Fruit fly (Drosophila melanogaster) whole organism, embryonic: ENCODE results near the gene SoxN.

Experiments used
- Ada2b ChIP-seq: fragments of 200-800 bp; sonication (Bioruptor generic); IDR thresholded peaks from 2 replicates; pipeline ENCODE4 v1.3.6; 2022; ENCODE audit warnings: missing biosample characterization, missing genetic modification characterization
- Aef1 ChIP-seq: fragments of 200-800 bp; sonication (Bioruptor generic); IDR thresholded peaks from 3 replicates; pipeline ENCODE4 v1.3.6; 2022; ENCODE audit warnings: missing biosample characterization, missing genetic modification characterization
- BtbVII ChIP-seq: fragments of 200-800 bp; sonication (Bioruptor generic); optimal IDR thresholded peaks from 3 replicates; lab custom pipeline; 2017; ENCODE audit warnings: missing biosample characterization, mild to moderate bottlenecking, missing genetic modification characterization
- CG12236 ChIP-seq: fragments of 200-800 bp; sonication (Bioruptor generic); optimal IDR thresholded peaks from 2 replicates; lab custom pipeline; 2016; ENCODE audit warnings: missing biosample characterization, missing genetic modification characterization
- CG1233 ChIP-seq: fragments of 200-800 bp; sonication (Bioruptor generic); optimal IDR thresholded peaks from 4 replicates; lab custom pipeline; 2018; ENCODE audit warnings: missing biosample characterization, mild to moderate bottlenecking, missing genetic modification characterization
- CG13296 ChIP-seq: fragments of 200-800 bp; sonication (Bioruptor generic); optimal IDR thresholded peaks from 3 replicates; lab custom pipeline; 2018; ENCODE audit warnings: missing biosample characterization, mild to moderate bottlenecking, missing genetic modification characterization
- CG13424 ChIP-seq: fragments of 200-800 bp; sonication (Bioruptor generic); optimal IDR thresholded peaks from 2 replicates; lab custom pipeline; 2019; ENCODE audit warnings: missing biosample characterization, mild to moderate bottlenecking, missing genetic modification characterization, moderate library complexity
- CG17912 ChIP-seq: fragments of 200-800 bp; sonication (Bioruptor generic); optimal IDR thresholded peaks from 2 replicates; lab custom pipeline; 2018; ENCODE audit warnings: missing biosample characterization, mild to moderate bottlenecking, missing genetic modification characterization
- CG1792 ChIP-seq: fragments of 200-800 bp; sonication (Bioruptor generic); optimal IDR thresholded peaks from 2 replicates; lab custom pipeline; 2016; ENCODE audit warnings: missing biosample characterization, missing genetic modification characterization
- CG18619 ChIP-seq: fragments of 200-800 bp; sonication (Bioruptor generic); optimal IDR thresholded peaks from 3 replicates; lab custom pipeline; 2017; ENCODE audit warnings: missing biosample characterization, mild to moderate bottlenecking, missing genetic modification characterization
- CG2120 ChIP-seq: fragments of 200-800 bp; sonication (Bioruptor generic); optimal IDR thresholded peaks from 3 replicates; lab custom pipeline; 2016; ENCODE audit warnings: missing biosample characterization, missing genetic modification characterization
- CG2712 ChIP-seq: fragments of 200-800 bp; optimal IDR thresholded peaks from 3 replicates; lab custom pipeline; 2019; ENCODE audit warnings: missing biosample characterization, mild to moderate bottlenecking, missing genetic modification characterization, moderate library complexity
- CG3065 ChIP-seq: fragments of 200-800 bp; sonication (Bioruptor generic); optimal IDR thresholded peaks from 2 replicates; lab custom pipeline; 2016; ENCODE audit warnings: missing biosample characterization, missing genetic modification characterization
- CG32767 ChIP-seq: fragments of 200-800 bp; sonication (Bioruptor generic); IDR thresholded peaks from 2 replicates; pipeline ENCODE4 v1.3.6; 2022; ENCODE audit warnings: missing biosample characterization, missing genetic modification characterization
- CG34422 ChIP-seq: fragments of 200-800 bp; sonication (Bioruptor generic); IDR thresholded peaks from 3 replicates; pipeline ENCODE4 v1.3.6; 2022; ENCODE audit warnings: missing biosample characterization, missing genetic modification characterization
- CG3995 ChIP-seq: fragments of 200-800 bp; sonication (Bioruptor generic); optimal IDR thresholded peaks from 3 replicates; lab custom pipeline; 2016; ENCODE audit warnings: missing biosample characterization, missing genetic modification characterization
- CG42726 ChIP-seq: fragments of 200-800 bp; sonication (Bioruptor generic); IDR thresholded peaks from 2 replicates; pipeline ENCODE4 v1.3.6; 2022; ENCODE audit warnings: missing biosample characterization, missing genetic modification characterization; ENCODE audit not compliant: partially characterized antibody
- CG6791 ChIP-seq: fragments of 200-800 bp; sonication (Bioruptor generic); IDR thresholded peaks from 3 replicates; pipeline ENCODE4 v1.3.6; 2022; ENCODE audit warnings: missing biosample characterization, missing genetic modification characterization; ENCODE audit not compliant: partially characterized antibody
- CG7963 ChIP-seq: fragments of 200-800 bp; sonication (Bioruptor generic); IDR thresholded peaks from 3 replicates; pipeline ENCODE4 v1.3.6; 2022; ENCODE audit warnings: missing biosample characterization, missing genetic modification characterization; ENCODE audit not compliant: partially characterized antibody
- CG8281 ChIP-seq: fragments of 200-800 bp; sonication (Bioruptor generic); optimal IDR thresholded peaks from 2 replicates; lab custom pipeline; 2018; ENCODE audit warnings: missing biosample characterization, mild to moderate bottlenecking, missing genetic modification characterization, moderate library complexity
- CG8388 ChIP-seq: fragments of 200-800 bp; sonication (Bioruptor generic); optimal IDR thresholded peaks from 2 replicates; lab custom pipeline; 2019; ENCODE audit warnings: missing biosample characterization, mild to moderate bottlenecking, missing genetic modification characterization, moderate library complexity
- CG8478 ChIP-seq: fragments of >200 bp; optimal IDR thresholded peaks from 2 replicates; lab custom pipeline; 2018
- CG8765 ChIP-seq: fragments of 200-800 bp; sonication (Bioruptor generic); IDR thresholded peaks from 2 replicates; pipeline ENCODE4 v1.3.6; 2022; ENCODE audit warnings: missing biosample characterization, missing genetic modification characterization
- CG9609 ChIP-seq: fragments of 200-800 bp; sonication (Bioruptor generic); optimal IDR thresholded peaks from 3 replicates; lab custom pipeline; 2016; ENCODE audit warnings: missing biosample characterization, missing genetic modification characterization
- CG9876 ChIP-seq: fragments of 200-800 bp; sonication (Bioruptor generic); optimal IDR thresholded peaks from 2 replicates; lab custom pipeline; 2016; ENCODE audit warnings: missing biosample characterization, missing genetic modification characterization
- Deaf1 ChIP-seq: fragments of 200-800 bp; optimal IDR thresholded peaks from 3 replicates; lab custom pipeline; 2019; ENCODE audit warnings: missing biosample characterization, mild to moderate bottlenecking, missing genetic modification characterization, moderate library complexity
- H15 ChIP-seq: fragments of 200-800 bp; sonication (Bioruptor generic); IDR thresholded peaks from 3 replicates; pipeline ENCODE4 v1.3.6; 2022; ENCODE audit warnings: missing biosample characterization, missing genetic modification characterization
- H2.0 ChIP-seq: fragments of 200-800 bp; sonication (Bioruptor generic); IDR thresholded peaks from 2 replicates; pipeline ENCODE4 v1.3.6; 2022; ENCODE audit warnings: missing biosample characterization, missing genetic modification characterization
- HHEX ChIP-seq: fragments of 200-800 bp; sonication (Bioruptor generic); optimal IDR thresholded peaks from 3 replicates; lab custom pipeline; 2017; ENCODE audit warnings: missing biosample characterization, mild to moderate bottlenecking, missing genetic modification characterization, missing genetic modification reagents
- Hey ChIP-seq: fragments of 200-800 bp; sonication (Bioruptor generic); optimal IDR thresholded peaks from 3 replicates; lab custom pipeline; 2018; ENCODE audit warnings: missing biosample characterization, mild to moderate bottlenecking, missing genetic modification characterization
- Neu2 ChIP-seq: fragments of 200-800 bp; sonication (Bioruptor generic); optimal IDR thresholded peaks from 3 replicates; lab custom pipeline; 2016; ENCODE audit warnings: missing biosample characterization, missing genetic modification characterization, borderline replicate concordance
- Nf-YA ChIP-seq: fragments of 200-800 bp; sonication (Bioruptor generic); IDR thresholded peaks from 2 replicates; pipeline ENCODE4 v1.3.6; 2022; ENCODE audit warnings: missing biosample characterization, missing genetic modification characterization
- ara ChIP-seq: fragments of 200-800 bp; sonication (Bioruptor generic); IDR thresholded peaks from 2 replicates; pipeline ENCODE4 v1.3.6; 2022; ENCODE audit warnings: missing biosample characterization, missing genetic modification characterization
- cas ChIP-seq: fragments of 200-800 bp; sonication (Bioruptor generic); IDR thresholded peaks from 2 replicates; pipeline ENCODE4 v1.3.6; 2022; ENCODE audit warnings: missing biosample characterization, missing genetic modification characterization
- chn ChIP-seq: fragments of 200-800 bp; sonication (Bioruptor generic); optimal IDR thresholded peaks from 2 replicates; lab custom pipeline; 2016; ENCODE audit warnings: missing biosample characterization, missing genetic modification characterization
- crol ChIP-seq: fragments of 200-800 bp; sonication (Bioruptor generic); IDR thresholded peaks from 2 replicates; pipeline ENCODE4 v1.3.6; 2022; ENCODE audit warnings: missing biosample characterization, missing genetic modification characterization
- dmrt11E ChIP-seq: fragments of 200-800 bp; sonication (Bioruptor generic); optimal IDR thresholded peaks from 3 replicates; lab custom pipeline; 2018; ENCODE audit warnings: missing biosample characterization, mild to moderate bottlenecking, missing genetic modification characterization, moderate library complexity
- fd102C ChIP-seq: fragments of 200-800 bp; sonication (Bioruptor generic); optimal IDR thresholded peaks from 2 replicates; lab custom pipeline; 2018; ENCODE audit warnings: missing biosample characterization, mild to moderate bottlenecking, missing genetic modification characterization, moderate library complexity
- gcm ChIP-seq: fragments of 200-800 bp; sonication (Bioruptor generic); optimal IDR thresholded peaks from 2 replicates; lab custom pipeline; 2019; ENCODE audit warnings: missing biosample characterization, mild to moderate bottlenecking, missing genetic modification characterization, moderate library complexity
- gsb-n ChIP-seq: fragments of 200-800 bp; sonication (Bioruptor generic); optimal IDR thresholded peaks from 3 replicates; lab custom pipeline; 2018; ENCODE audit warnings: missing biosample characterization, mild to moderate bottlenecking, missing genetic modification characterization
- ham ChIP-seq: fragments of 200-800 bp; sonication (Bioruptor generic); IDR thresholded peaks from 2 replicates; pipeline ENCODE4 v1.3.6; 2022; ENCODE audit warnings: missing biosample characterization, missing genetic modification characterization
- inv ChIP-seq: fragments of 200-800 bp; sonication (Bioruptor generic); IDR thresholded peaks from 2 replicates; pipeline ENCODE4 v1.3.6; 2022; ENCODE audit warnings: missing biosample characterization, missing genetic modification characterization; ENCODE audit not compliant: partially characterized antibody
- lilli ChIP-seq: fragments of 200-800 bp; sonication (Bioruptor generic); optimal IDR thresholded peaks from 3 replicates; lab custom pipeline; 2016; ENCODE audit warnings: missing biosample characterization, missing genetic modification characterization
- pita ChIP-seq: fragments of 200-800 bp; sonication (Bioruptor generic); optimal IDR thresholded peaks from 2 replicates; lab custom pipeline; 2017; ENCODE audit warnings: missing biosample characterization, mild to moderate bottlenecking, missing genetic modification characterization
- pnt ChIP-seq: fragments of 200-800 bp; sonication (Bioruptor generic); optimal IDR thresholded peaks from 3 replicates; lab custom pipeline; 2016; ENCODE audit warnings: missing biosample characterization, missing genetic modification characterization
- sens ChIP-seq: fragments of 200-800 bp; sonication (Bioruptor generic); peaks from one replicate; lab custom pipeline; 2016; ENCODE audit warnings: missing biosample characterization, missing genetic modification characterization
- sima ChIP-seq: fragments of 200-800 bp; sonication (Bioruptor generic); optimal IDR thresholded peaks from 2 replicates; lab custom pipeline; 2016; ENCODE audit warnings: missing biosample characterization, missing genetic modification characterization
- sna ChIP-seq: fragments of 200-800 bp; sonication (Bioruptor generic); IDR thresholded peaks from 2 replicates; pipeline ENCODE4 v1.3.6; 2022; ENCODE audit warnings: missing biosample characterization, missing genetic modification characterization; ENCODE audit not compliant: partially characterized antibody
- wdn ChIP-seq: fragments of 200-800 bp; sonication (Bioruptor generic); IDR thresholded peaks from 2 replicates; pipeline ENCODE4 v1.3.6; 2022; ENCODE audit warnings: missing biosample characterization, missing genetic modification characterization
- zen ChIP-seq: fragments of 200-800 bp; sonication (Bioruptor generic); optimal IDR thresholded peaks from 3 replicates; lab custom pipeline; 2018; ENCODE audit warnings: missing biosample characterization, mild to moderate bottlenecking, missing genetic modification characterization, moderate library complexity

The SoxN gene

DNA sequence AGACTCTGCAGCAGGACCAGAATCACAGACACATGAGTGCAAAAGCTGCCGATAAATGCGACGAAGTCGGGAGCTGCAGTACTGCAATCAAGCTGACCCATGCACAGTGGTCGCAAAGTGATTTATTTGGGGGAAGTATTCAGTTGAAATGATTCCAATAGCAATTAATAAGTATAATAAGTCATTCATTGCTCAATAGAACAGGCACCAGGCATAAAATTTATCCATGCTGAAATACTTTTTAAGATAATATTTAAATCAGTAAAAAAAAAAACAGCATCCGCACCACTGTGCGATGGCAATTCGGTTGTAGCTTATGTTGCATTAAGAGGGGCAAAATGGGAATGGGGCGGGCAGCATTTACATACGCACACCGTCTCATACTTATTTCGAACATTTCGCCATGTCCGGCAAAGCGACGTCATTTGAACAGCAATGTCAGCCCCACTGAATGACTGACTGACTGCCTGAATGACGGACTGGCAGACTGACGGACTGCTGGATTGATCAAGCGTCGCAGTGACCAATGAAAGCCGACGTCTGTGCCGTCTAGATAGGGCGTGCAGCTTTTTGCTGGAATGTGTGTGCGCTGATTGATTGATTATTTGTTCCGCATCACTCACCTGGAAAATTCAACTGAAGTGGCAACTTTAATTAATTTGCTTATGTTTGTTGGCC is 9.5 kb downstream of the SoxN start (continued):
- TF ChIP-seq CG32767 (GFP tag; lab: Robert Waterston, UW) (0 out of 2 replicates have a peak, but pooled peaks have one; percentile 70), CG7963 (0 out of 3 replicates have a peak, but pooled peaks have one; percentile 53), H2.0 (0 out of 2 replicates have a peak, but pooled peaks have one; percentile 8), ham (GFP tag; lab: Robert Waterston, UW) (no peak), CG8478 (lab: Kevin White, UChicago) (no peak), CG1792 (peak; percentile 36), CG18619 (GFP tag; lab: Kevin White, UChicago) (no peak), CG8765 (GFP tag; lab: Robert Waterston, UW) (0 out of 2 replicates have a peak, but pooled peaks have one; percentile 51), BtbVII (GFP tag; lab: Kevin White, UChicago) (no peak), CG6791 (GFP tag; lab: Robert Waterston, UW) (no peak), cas (no peak), Neu2 (peak; percentile 18), CG9876 (no peak), pnt (GFP tag; lab: Kevin White, UChicago) (peak; percentile 17), gcm (peak; percentile 49), Deaf1 (no peak), Nf-YA (GFP tag; lab: Robert Waterston, UW) (no peak), inv (GFP tag; lab: Robert Waterston, UW) (no peak), chn (peak; percentile 10), CG1233 (GFP tag; lab: Kevin White, UChicago) (no peak), sima (GFP tag; lab: Kevin White, UChicago) (no peak), pita (GFP tag; lab: Kevin White, UChicago) (no peak), CG2120 (no peak), CG3065 (GFP tag; lab: Kevin White, UChicago) (no peak), CG2712 (tag; lab: Kevin White, UChicago) (peak; percentile 54), H15 (GFP tag; lab: Robert Waterston, UW) (0 out of 3 replicates have a peak, but pooled peaks have one; percentile 38), CG17912 (GFP tag; lab: Kevin White, UChicago) (no peak), Hey (tag; lab: Kevin White, UChicago) (no peak), CG13296 (GFP tag; lab: Kevin White, UChicago) (no peak), crol (GFP tag; lab: Robert Waterston, UW) (peak; percentile 46), CG3995 (no peak), CG34422 (GFP tag; lab: Robert Waterston, UW) (no peak), Aef1 (GFP tag; lab: Robert Waterston, UW) (no peak), sna (GFP tag; lab: Robert Waterston, UW) (no peak), HHEX (no peak), gsb-n (peak; percentile 31), lilli (no peak), fd102C (GFP tag; lab: Kevin White, UChicago) (no peak), CG12236 (GFP tag; lab: Kevin White, UChicago) (no peak), sens (peak; percentile 91), CG13424 (tag; lab: Kevin White, UChicago) (peak; percentile 43), CG42726 (GFP tag; lab: Robert Waterston, UW) (no peak), ara (peak; percentile 77), CG9609 (no peak), CG8388 (GFP tag; lab: Kevin White, UChicago) (peak; percentile 45), Ada2b (GFP tag; lab: Robert Waterston, UW) (0 out of 2 replicates have a peak, but pooled peaks have one; percentile 26), wdn (GFP tag; lab: Robert Waterston, UW) (peak; percentile 30; the same call in 1 of the 2 replicates), zen (tag; lab: Kevin White, UChicago) (peak; percentile 19), CG8281 (tag; lab: Kevin White, UChicago) (peak; percentile 99), dmrt11E (tag; lab: Kevin White, UChicago) (peak; percentile 46)
